Fruit fly (Drosophila melanogaster) whole organism, wandering third instar larva: ENCODE measurements around the gene Sms.

ENCODE experiments used
- Abd-B ChIP-seq: fragments of >200 bp; optimal IDR thresholded peaks from 2 replicates; lab custom pipeline; 2017; ENCODE audit warnings: missing biosample characterization, missing genetic modification characterization
- CG32264 ChIP-seq: fragments of 200-800 bp; sonication (Bioruptor generic); optimal IDR thresholded peaks from 2 replicates; lab custom pipeline; 2016; ENCODE audit warnings: missing biosample characterization, missing genetic modification characterization
- CG9705 ChIP-seq: fragments of 200-800 bp; sonication (Bioruptor generic); optimal IDR thresholded peaks from 2 replicates; lab custom pipeline; 2018; ENCODE audit warnings: missing biosample characterization, mild to moderate bottlenecking, missing genetic modification characterization
- CrebA ChIP-seq: fragments of 200-800 bp; sonication (Bioruptor generic); optimal IDR thresholded peaks from 2 replicates; lab custom pipeline; 2016; ENCODE audit warnings: missing biosample characterization, mild to moderate bottlenecking, missing genetic modification characterization, borderline replicate concordance
- Dfd ChIP-seq: fragments of >200 bp; optimal IDR thresholded peaks from 2 replicates; lab custom pipeline; 2017; ENCODE audit warnings: missing biosample characterization, missing genetic modification characterization
- Dif ChIP-seq: fragments of 200-275, 200-300 bp; sonication (Bioruptor generic); optimal IDR thresholded peaks from 2 replicates; lab custom pipeline; 2018; ENCODE audit warnings: missing biosample characterization, missing genetic modification characterization; ENCODE audit not compliant: partially characterized antibody
- GATAd ChIP-seq: sonication (Bioruptor generic); optimal IDR thresholded peaks from 2 replicates; lab custom pipeline; 2016; ENCODE audit warnings: missing biosample characterization, missing genetic modification characterization
- HLH106 ChIP-seq: fragments of 200-800 bp; optimal IDR thresholded peaks from 3 replicates; lab custom pipeline; 2019; ENCODE audit warnings: missing biosample characterization, mild to moderate bottlenecking, missing genetic modification characterization, moderate library complexity
- Hnf4 ChIP-seq: fragments of 200-800 bp; sonication (Bioruptor generic); optimal IDR thresholded peaks from 2 replicates; lab custom pipeline; 2016; ENCODE audit warnings: missing biosample characterization, mild to moderate bottlenecking, missing genetic modification characterization
- Hr78 ChIP-seq: fragments of >200 bp; optimal IDR thresholded peaks from 2 replicates; lab custom pipeline; 2017; ENCODE audit warnings: missing biosample characterization, missing genetic modification characterization
- Hr83 ChIP-seq: fragments of 200-300 bp; sonication (Bioruptor generic); optimal IDR thresholded peaks from 2 replicates; lab custom pipeline; 2016; ENCODE audit warnings: missing biosample characterization, mild to moderate bottlenecking, missing genetic modification characterization, moderate library complexity; ENCODE audit not compliant: poor library complexity, severe bottlenecking
- Jra ChIP-seq: sonication (Bioruptor generic); optimal IDR thresholded peaks from 2 replicates; lab custom pipeline; 2016; ENCODE audit warnings: missing biosample characterization, missing genetic modification characterization
- Mio ChIP-seq: sonication (Bioruptor generic); optimal IDR thresholded peaks from 2 replicates; lab custom pipeline; 2016; ENCODE audit warnings: missing biosample characterization, missing genetic modification characterization
- Myc ChIP-seq: fragments of >200 bp; optimal IDR thresholded peaks from 2 replicates; lab custom pipeline; 2017
- N ChIP-seq: fragments of >200 bp; optimal IDR thresholded peaks from 2 replicates; lab custom pipeline; 2018; ENCODE audit warnings: missing biosample characterization, missing external identifiers, missing genetic modification characterization
- OdsH ChIP-seq: fragments of 200-800 bp; sonication (Bioruptor generic); optimal IDR thresholded peaks from 2 replicates; lab custom pipeline; 2016; ENCODE audit warnings: missing biosample characterization, mild to moderate bottlenecking, missing genetic modification characterization
- Rel ChIP-seq, 2 experiments: fragments of 200-800 bp; sonication (Bioruptor generic) in 1 of 2; optimal IDR thresholded peaks; 2 replicates in 1 of 2; 3 replicates in 1 of 2; lab custom pipeline; 2016 to 2019; ENCODE audit warnings: mild to moderate bottlenecking in 2 of 2, missing biosample characterization in 2 of 2, missing genetic modification characterization in 2 of 2, moderate library complexity in 1 of 2
- Sp1 ChIP-seq: fragments of 200-800 bp; sonication (Bioruptor generic); optimal IDR thresholded peaks from 3 replicates; lab custom pipeline; 2019; ENCODE audit warnings: missing biosample characterization, mild to moderate bottlenecking, missing genetic modification characterization, moderate library complexity
- Vsx2 ChIP-seq: fragments of 200-300, 225-300 bp; sonication (Bioruptor generic); optimal IDR thresholded peaks from 2 replicates; lab custom pipeline; 2018; ENCODE audit warnings: missing biosample characterization, missing genetic modification characterization; ENCODE audit not compliant: partially characterized antibody
- br ChIP-seq: fragments of 200-800 bp; sonication (Bioruptor generic); optimal IDR thresholded peaks from 2 replicates; lab custom pipeline; 2016; ENCODE audit warnings: missing biosample characterization, missing genetic modification characterization
- brk ChIP-seq: fragments of 200-800 bp; sonication (Bioruptor generic); optimal IDR thresholded peaks from 2 replicates; lab custom pipeline; 2016; ENCODE audit warnings: missing biosample characterization, mild to moderate bottlenecking, missing genetic modification characterization
- dl ChIP-seq, 2 experiments: fragments of 175-275, 200-275 bp in 1 of 2; fragments of 200-275 bp in 1 of 2; sonication (Bioruptor generic); optimal IDR thresholded peaks; lab custom pipeline; 2018; ENCODE audit warnings: mild to moderate bottlenecking in 2 of 2, missing biosample characterization in 2 of 2, missing genetic modification characterization in 2 of 2, moderate library complexity in 2 of 2; ENCODE audit not compliant: partially characterized antibody in 2 of 2, insufficient read depth in 1 of 2
- dmrt93B ChIP-seq: fragments of 200-800 bp; sonication (Bioruptor generic); optimal IDR thresholded peaks from 2 replicates; lab custom pipeline; 2018; ENCODE audit warnings: missing biosample characterization, mild to moderate bottlenecking, missing genetic modification characterization
- dsf ChIP-seq: sonication (Bioruptor generic); optimal IDR thresholded peaks from 2 replicates; lab custom pipeline; 2016; ENCODE audit warnings: missing biosample characterization, missing genetic modification characterization, borderline replicate concordance
- ey ChIP-seq: fragments of 200-800 bp; sonication (Bioruptor generic); optimal IDR thresholded peaks from 2 replicates; lab custom pipeline; 2016; ENCODE audit warnings: missing biosample characterization, missing genetic modification characterization
- foxo ChIP-seq, 2 experiments: fragments of 200-800 bp; sonication (Bioruptor generic); optimal IDR thresholded peaks; 2 replicates in 1 of 2; 3 replicates in 1 of 2; lab custom pipeline; 2016 to 2017; ENCODE audit warnings: missing biosample characterization in 2 of 2, missing genetic modification characterization in 2 of 2
- fru ChIP-seq: fragments of 200-800 bp; sonication (Bioruptor generic); optimal IDR thresholded peaks from 3 replicates; lab custom pipeline; 2016; ENCODE audit warnings: missing biosample characterization, mild to moderate bottlenecking, missing genetic modification characterization
- h ChIP-seq: fragments of 200-800 bp; sonication (Bioruptor generic); optimal IDR thresholded peaks from 3 replicates; lab custom pipeline; 2016; ENCODE audit warnings: missing biosample characterization, mild to moderate bottlenecking, missing genetic modification characterization
- jim ChIP-seq: fragments of 175-275, 200-325 bp; sonication (Bioruptor generic); optimal IDR thresholded peaks from 2 replicates; lab custom pipeline; 2016; ENCODE audit warnings: missing biosample characterization, mild to moderate bottlenecking, missing genetic modification characterization
- lola ChIP-seq: fragments of >200 bp; optimal IDR thresholded peaks from 2 replicates; lab custom pipeline; 2017; ENCODE audit warnings: missing biosample characterization, missing genetic modification characterization
- pan ChIP-seq: fragments of >200 bp; optimal IDR thresholded peaks from 2 replicates; lab custom pipeline; 2017
- psq ChIP-seq: fragments of 200-800 bp; sonication (Bioruptor generic); optimal IDR thresholded peaks from 3 replicates; lab custom pipeline; 2017; ENCODE audit warnings: missing biosample characterization, mild to moderate bottlenecking, missing genetic modification characterization, moderate library complexity
- rgr ChIP-seq: fragments of 200-800 bp; sonication (Bioruptor generic); optimal IDR thresholded peaks from 3 replicates; lab custom pipeline; 2016; ENCODE audit warnings: missing biosample characterization, mild to moderate bottlenecking, missing genetic modification characterization
- sage ChIP-seq: fragments of 200-800 bp; sonication (Bioruptor generic); optimal IDR thresholded peaks from 2 replicates; lab custom pipeline; 2016; ENCODE audit warnings: missing biosample characterization, mild to moderate bottlenecking, missing genetic modification characterization
- sv ChIP-seq: fragments of 200-800 bp; sonication (Bioruptor generic); optimal IDR thresholded peaks from 3 replicates; lab custom pipeline; 2016; ENCODE audit warnings: missing biosample characterization, missing genetic modification characterization
- tai ChIP-seq: sonication (Bioruptor generic); optimal IDR thresholded peaks from 2 replicates; lab custom pipeline; 2016; ENCODE audit warnings: missing biosample characterization, missing genetic modification characterization
- usp ChIP-seq: fragments of >200 bp; optimal IDR thresholded peaks from 2 replicates; lab custom pipeline; 2017; ENCODE audit warnings: missing biosample characterization, missing genetic modification characterization
- woc ChIP-seq: sonication (Bioruptor generic); optimal IDR thresholded peaks from 2 replicates; lab custom pipeline; 2016; ENCODE audit warnings: missing biosample characterization, mild to moderate bottlenecking, missing genetic modification characterization

Gene Sms

DNA sequence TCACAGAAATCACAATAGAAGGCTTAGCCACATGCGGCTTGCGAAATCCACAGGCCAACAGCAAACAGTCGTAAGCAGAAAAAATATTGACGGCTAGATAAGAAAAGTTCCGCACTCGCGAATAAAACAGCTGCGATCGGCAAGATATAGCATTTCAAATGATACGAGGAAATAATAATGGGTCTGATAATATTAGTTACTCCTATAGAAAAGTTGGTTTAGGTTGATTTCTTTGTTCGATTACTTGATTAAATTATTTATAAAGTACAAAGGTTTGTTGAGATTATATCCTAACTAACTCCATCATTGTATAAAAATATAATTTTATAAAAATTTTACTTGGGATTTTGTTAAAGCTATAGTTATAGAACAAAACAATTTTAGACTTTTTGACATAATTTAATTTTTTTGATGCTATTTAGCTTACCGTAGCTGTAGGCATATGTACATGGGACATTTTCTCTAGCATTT lies 1.4 kb downstream of the Sms start:
- TF ChIP-seq tai (GFP tag; lab: Kevin White, UChicago) (no peak), Abd-B (GFP tag; lab: Kevin White, UChicago) (no peak), Dif (GFP tag; lab: Kevin White, UChicago) (no peak), Myc (lab: Kevin White, UChicago) (no peak), dmrt93B (peak; percentile 26), GATAd (GFP tag; lab: Kevin White, UChicago) (no peak), h (peak; percentile 43), HLH106 (peak; percentile 55), OdsH (GFP tag; lab: Kevin White, UChicago) (peak; percentile 41), CG9705 (GFP tag; lab: Kevin White, UChicago) (no peak), Rel (GFP tag; optimal IDR thresholded peaks at IDR 0.05; lab: Kevin White, UChicago) (no peak), Rel (tag; optimal IDR thresholded peaks at IDR 0.05; lab: Kevin White, UChicago) (peak; percentile 6), CG32264 (GFP tag; lab: Kevin White, UChicago) (no peak), dl (GFP tag; optimal IDR thresholded peaks at IDR 0.05; lab: Kevin White, UChicago; ENCODE audit: insufficient read depth in 1 of 2, partially characterized antibody in 2 of 2) (no peak), lola (GFP tag; lab: Kevin White, UChicago) (no peak), sv (no peak), Hnf4 (GFP tag; lab: Kevin White, UChicago) (no peak), CrebA (no peak), brk (GFP tag; lab: Kevin White, UChicago) (no peak), Vsx2 (no peak), Hr83 (GFP tag; lab: Kevin White, UChicago) (no peak), Jra (GFP tag; lab: Kevin White, UChicago) (no peak), Sp1 (peak; percentile 61), woc (GFP tag; lab: Kevin White, UChicago) (no peak), psq (GFP tag; lab: Kevin White, UChicago) (peak; percentile 36), fru (GFP tag; lab: Kevin White, UChicago) (peak; percentile 5), sage (GFP tag; lab: Kevin White, UChicago) (no peak), ey (GFP tag; lab: Kevin White, UChicago) (no peak), foxo (GFP tag; optimal IDR thresholded peaks at IDR 0.05; lab: Kevin White, UChicago) (peak in 1 of 2 experiments; percentile 55), jim (GFP tag; lab: Kevin White, UChicago) (no peak), br (GFP tag; lab: Kevin White, UChicago) (no peak), Dfd (GFP tag; lab: Kevin White, UChicago) (no peak), Hr78 (GFP tag; lab: Kevin White, UChicago) (no peak), Mio (GFP tag; lab: Kevin White, UChicago) (no peak), rgr (peak; percentile 31), usp (no peak), N (no peak), pan (no peak), dsf (no peak)
- TF ChIP-seq, all 38 proteins: peak for 10

DNA sequence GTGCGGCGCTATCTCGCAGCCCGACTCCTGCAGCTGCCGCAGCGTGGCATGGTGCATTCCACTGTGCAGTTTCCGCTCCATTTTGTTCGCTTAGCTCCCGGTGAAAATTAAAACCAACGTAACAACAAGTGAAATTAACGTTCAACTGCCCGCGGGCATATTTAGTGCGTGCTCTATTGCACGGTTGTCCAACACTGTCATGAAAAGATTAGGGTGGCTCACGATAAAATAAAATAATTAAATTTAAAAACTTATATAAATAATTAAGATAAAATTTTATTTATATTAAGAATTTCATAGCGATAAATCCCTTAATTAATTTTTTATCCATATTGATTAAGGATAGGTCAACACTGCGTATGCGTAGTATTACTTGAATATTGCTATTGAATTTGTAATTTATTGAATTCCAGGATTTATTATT lies 5.8 kb downstream of the Sms start, which contains the start of gene Pbgs:
Gene Pbgs (minus strand): TSS at position 151 of the 424 bp plus-strand sequence.
- no peak for TF ChIP-seq N
- no peak for TF ChIP-seq Vsx2
- no peak for TF ChIP-seq sage (GFP tag; lab: Kevin White, UChicago)
- TF ChIP-seq Hr83 (GFP tag; lab: Kevin White, UChicago), result no peak
- no peak for TF ChIP-seq Abd-B (GFP tag; lab: Kevin White, UChicago)
- TF ChIP-seq CG9705 (GFP tag; lab: Kevin White, UChicago), result no peak
- TF ChIP-seq OdsH (GFP tag; lab: Kevin White, UChicago), result no peak
- TF ChIP-seq woc (GFP tag; lab: Kevin White, UChicago), result peak; percentile 9
- no peak for TF ChIP-seq tai (GFP tag; lab: Kevin White, UChicago)
- TF ChIP-seq HLH106, result peak; percentile 69
- no peak for TF ChIP-seq jim (GFP tag; lab: Kevin White, UChicago)
- no peak for TF ChIP-seq brk (GFP tag; lab: Kevin White, UChicago)
- TF ChIP-seq foxo (GFP tag; optimal IDR thresholded peaks at IDR 0.05; lab: Kevin White, UChicago), result peak in 1 of 2 experiments; percentile 38
- peak; percentile 5 for TF ChIP-seq fru (GFP tag; lab: Kevin White, UChicago)
- no peak for TF ChIP-seq dl (GFP tag; optimal IDR thresholded peaks at IDR 0.05; lab: Kevin White, UChicago; ENCODE audit: insufficient read depth in 1 of 2, partially characterized antibody in 2 of 2)
- peak; percentile 16 for TF ChIP-seq psq (GFP tag; lab: Kevin White, UChicago)
- TF ChIP-seq Sp1, result peak; percentile 31
- no peak for TF ChIP-seq ey (GFP tag; lab: Kevin White, UChicago)
- TF ChIP-seq Mio (GFP tag; lab: Kevin White, UChicago), result no peak
- TF ChIP-seq dsf, result no peak
- TF ChIP-seq CrebA, result no peak
- TF ChIP-seq pan, result no peak
- TF ChIP-seq sv, result no peak
- no peak for TF ChIP-seq Dfd (GFP tag; lab: Kevin White, UChicago)
- TF ChIP-seq dmrt93B, result no peak
- no peak for TF ChIP-seq Myc (lab: Kevin White, UChicago)
- peak; percentile 37 for TF ChIP-seq h
- no peak for TF ChIP-seq Rel (GFP tag; optimal IDR thresholded peaks at IDR 0.05; lab: Kevin White, UChicago)
- peak; percentile 34 for TF ChIP-seq Rel (tag; optimal IDR thresholded peaks at IDR 0.05; lab: Kevin White, UChicago)
